Worm (Caenorhabditis elegans): ENCODE data around the gene Y45F10B.9.

The Y45F10B.9 gene

ce11 chrIV:13623533-13623932 is 25.8 kb upstream of the Y45F10B.9 start, which contains the start of gene C08F11.1:
C08F11.1 (plus strand) TSS chrIV:13623833.
- TF ChIP-seq mdl-1 (tag; optimal IDR thresholded peaks at IDR 0.05) (no peak), ceh-82 (tag; optimal IDR thresholded peaks at IDR 0.05) (no peak), lin-29 (GFP tag; IDR thresholded peaks at IDR 0.05) (no peak), zip-11 (GFP tag; IDR thresholded peaks at IDR 0.05) (no peak), egl-27 (tag; optimal IDR thresholded peaks at IDR 0.05) (no peak), zfp-3 (GFP tag; conservative IDR thresholded peaks at IDR 0.05) (no peak), mxl-2 (GFP tag; conservative IDR thresholded peaks at IDR 0.05) (no peak), lin-38 (GFP tag; IDR thresholded peaks at IDR 0.05) (no peak), ztf-7 (tag; optimal IDR thresholded peaks at IDR 0.05) (no peak), lsy-2 (tag; optimal IDR thresholded peaks at IDR 0.05) (no peak), attf-4 (tag; optimal IDR thresholded peaks at IDR 0.05) (no peak), nhr-48 (tag; optimal IDR thresholded peaks at IDR 0.05) (no peak), dmd-9 (GFP tag; IDR thresholded peaks at IDR 0.05) (no peak), ZK337.2 (GFP tag; IDR thresholded peaks at IDR 0.05) (no peak)

ce11 chrIV:13619203-13619602 is 21.5 kb upstream of the Y45F10B.9 start, which contains the start of gene C08F11.3:
C08F11.3 (plus strand) TSS chrIV:13619503.
- TF ChIP-seq daf-16 (GFP tag; optimal IDR thresholded peaks at IDR 0.05) (no peak), daf-16 (tag; optimal IDR thresholded peaks at IDR 0.05) (peak; percentile 71), ceh-32 (tag; optimal IDR thresholded peaks at IDR 0.05; ENCODE audit: poor library complexity) (no peak), ama-1 (optimal IDR thresholded peaks at IDR 0.05) (no peak), unc-39 (tag; optimal IDR thresholded peaks at IDR 0.05) (no peak), nhr-28 (tag; optimal IDR thresholded peaks at IDR 0.05) (peak; percentile 1), hlh-11 (tag; optimal IDR thresholded peaks at IDR 0.05) (no peak)

- TF ChIP-seq ceh-28 (tag; optimal IDR thresholded peaks at IDR 0.05), result no peak
- peak in 1 of 2 experiments; percentile 54 for TF ChIP-seq unc-62 (GFP tag; optimal IDR thresholded peaks at IDR 0.05 in 1 of 2)
- no peak for TF ChIP-seq unc-62 (tag; optimal IDR thresholded peaks at IDR 0.05)
- no peak for TF ChIP-seq hif-1 (tag; optimal IDR thresholded peaks at IDR 0.05)
- no peak for TF ChIP-seq vab-7 (GFP tag; IDR thresholded peaks at IDR 0.05)
- no peak for TF ChIP-seq unc-39 (tag; optimal IDR thresholded peaks at IDR 0.05)
- TF ChIP-seq ceh-44 (GFP tag; IDR thresholded peaks at IDR 0.05), result no peak
- no peak for TF ChIP-seq php-3 (GFP tag; IDR thresholded peaks at IDR 0.05)
- peak; percentile 23 for TF ChIP-seq pqm-1 (tag; optimal IDR thresholded peaks at IDR 0.05)
- TF ChIP-seq nhr-77 (tag; optimal IDR thresholded peaks at IDR 0.05), result peak; percentile 7
- TF ChIP-seq nhr-28 (tag; optimal IDR thresholded peaks at IDR 0.05), result peak; percentile 59
- TF ChIP-seq sdz-12 (GFP tag; optimal IDR thresholded peaks at IDR 0.05), result no peak
- TF ChIP-seq dve-1 (tag; optimal IDR thresholded peaks at IDR 0.05; ENCODE audit: insufficient read depth), result peak; percentile 44
- no peak for TF ChIP-seq daf-16 (GFP tag; optimal IDR thresholded peaks at IDR 0.05)
- TF ChIP-seq daf-16 (tag; optimal IDR thresholded peaks at IDR 0.05), result peak; percentile 89
- TF ChIP-seq mdl-1 (tag; optimal IDR thresholded peaks at IDR 0.05), result no peak
- TF ChIP-seq hlh-30 (tag; optimal IDR thresholded peaks at IDR 0.05; ENCODE audit: insufficient read depth), result no peak
Measured at ce11 chrIV:13609755-13610154, 12.0 kb upstream of the Y45F10B.9 start, which contains the start of gene C08F11.13. C08F11.13 (minus strand) TSS chrIV:13609892.

ce11 chrIV:13601973-13602669 is 4.4 kb upstream of the Y45F10B.9 start, which contains the start of gene Y45F10B.59:
Y45F10B.59 (plus strand) TSS chrIV:13602619.
- peak; percentile 91 for TF ChIP-seq snpc-1.2 (GFP tag; IDR thresholded peaks at IDR 0.05)
- no peak for TF ChIP-seq mxl-2 (GFP tag; conservative IDR thresholded peaks at IDR 0.05)
